Fruit fly (Drosophila melanogaster) whole organism, embryonic: Measurements from ENCODE around the gene CG6959.

Source experiments
- Bdp1 ChIP-seq: fragments of 200-800 bp; sonication (Bioruptor generic); optimal IDR thresholded peaks from 3 replicates; lab custom pipeline; 2016; ENCODE audit warnings: missing biosample characterization, missing genetic modification characterization
- Blimp-1 ChIP-seq: fragments of 200-800 bp; sonication (Bioruptor generic); optimal IDR thresholded peaks from 3 replicates; lab custom pipeline; 2018; ENCODE audit warnings: missing biosample characterization, missing genetic modification characterization, mild to moderate bottlenecking, moderate library complexity, missing genetic modification reagents
- CG10147 ChIP-seq: fragments of 200-800 bp; sonication (Bioruptor generic); optimal IDR thresholded peaks from 2 replicates; lab custom pipeline; 2019; ENCODE audit warnings: missing biosample characterization, mild to moderate bottlenecking, missing genetic modification characterization, moderate library complexity
- CG10209 ChIP-seq: fragments of 200-800 bp; sonication (Bioruptor generic); optimal IDR thresholded peaks from 3 replicates; lab custom pipeline; 2017; ENCODE audit warnings: missing biosample characterization, mild to moderate bottlenecking, missing genetic modification characterization, missing genetic modification reagents
- CG11504 ChIP-seq: fragments of 200-800 bp; sonication (Bioruptor generic); optimal IDR thresholded peaks from 3 replicates; lab custom pipeline; 2019; ENCODE audit warnings: missing biosample characterization, mild to moderate bottlenecking, missing genetic modification characterization, moderate library complexity
- CG12219 ChIP-seq: fragments of 200-800 bp; sonication (Bioruptor generic); optimal IDR thresholded peaks from 3 replicates; lab custom pipeline; 2018; ENCODE audit warnings: missing biosample characterization, mild to moderate bottlenecking, missing genetic modification characterization
- CG12942 ChIP-seq: fragments of 200-800 bp; sonication (Bioruptor generic); optimal IDR thresholded peaks from 3 replicates; lab custom pipeline; 2016; ENCODE audit warnings: missing biosample characterization, missing genetic modification characterization
- CG14860 ChIP-seq: fragments of 200-800 bp; sonication (Bioruptor generic); IDR thresholded peaks from 3 replicates; pipeline ENCODE4 v1.3.6; 2022; ENCODE audit warnings: missing biosample characterization, missing genetic modification characterization; ENCODE audit not compliant: partially characterized antibody
- CG30403 ChIP-seq: fragments of 200-800 bp; sonication (Bioruptor generic); optimal IDR thresholded peaks from 3 replicates; lab custom pipeline; 2016; ENCODE audit warnings: missing biosample characterization, missing genetic modification characterization
- CG3281 ChIP-seq: fragments of 200-800 bp; sonication (Bioruptor generic); optimal IDR thresholded peaks from 3 replicates; lab custom pipeline; 2017; ENCODE audit warnings: missing biosample characterization, mild to moderate bottlenecking, missing genetic modification characterization
- CG33557 ChIP-seq: fragments of 200-800 bp; sonication (Bioruptor generic); optimal IDR thresholded peaks from 2 replicates; lab custom pipeline; 2019; ENCODE audit warnings: missing biosample characterization, mild to moderate bottlenecking, missing genetic modification characterization, moderate library complexity
- CG3847 ChIP-seq: fragments of 200-800 bp; sonication (Bioruptor generic); IDR thresholded peaks from 2 replicates; pipeline ENCODE4 v1.3.6; 2022; ENCODE audit warnings: missing biosample characterization, missing genetic modification characterization
- CG4730 ChIP-seq: fragments of 200-800 bp; sonication (Bioruptor generic); IDR thresholded peaks from 2 replicates; pipeline ENCODE4 v1.3.6; 2022; ENCODE audit warnings: missing biosample characterization, missing genetic modification characterization
- CG6654 ChIP-seq: fragments of 200-800 bp; sonication (Bioruptor generic); optimal IDR thresholded peaks from 2 replicates; lab custom pipeline; 2017; ENCODE audit warnings: missing biosample characterization, mild to moderate bottlenecking, missing genetic modification characterization
- CG9817 ChIP-seq: fragments of 200-800 bp; sonication (Bioruptor generic); optimal IDR thresholded peaks from 2 replicates; lab custom pipeline; 2018; ENCODE audit warnings: missing biosample characterization, mild to moderate bottlenecking, missing genetic modification characterization, moderate library complexity
- CG9932 ChIP-seq: fragments of 200-800 bp; sonication (Bioruptor generic); IDR thresholded peaks from 2 replicates; pipeline ENCODE4 v1.3.6; 2022; ENCODE audit warnings: missing biosample characterization, missing genetic modification characterization
- Camta ChIP-seq: fragments of 200-800 bp; sonication (Bioruptor generic); optimal IDR thresholded peaks from 2 replicates; lab custom pipeline; 2016; ENCODE audit warnings: missing biosample characterization, missing genetic modification characterization
- Dip3 ChIP-seq: fragments of 200-800 bp; sonication (Bioruptor generic); optimal IDR thresholded peaks from 3 replicates; lab custom pipeline; 2016; ENCODE audit warnings: missing biosample characterization, missing genetic modification characterization
- E2f2 ChIP-seq: fragments of 200-800 bp; sonication (Bioruptor generic); IDR thresholded peaks from 2 replicates; pipeline ENCODE4 v1.3.6; 2022; ENCODE audit warnings: missing biosample characterization, missing genetic modification characterization
- Fer3 ChIP-seq: fragments of 200-800 bp; sonication (Bioruptor generic); optimal IDR thresholded peaks from 2 replicates; lab custom pipeline; 2018; ENCODE audit warnings: missing biosample characterization, mild to moderate bottlenecking, missing genetic modification characterization, moderate library complexity
- HLH3B ChIP-seq: fragments of 200-800 bp; sonication (Bioruptor generic); IDR thresholded peaks from 2 replicates; pipeline ENCODE4 v1.3.6; 2022; ENCODE audit warnings: missing biosample characterization, missing genetic modification characterization
- Hr3 ChIP-seq: fragments of 200-800 bp; sonication (Bioruptor generic); optimal IDR thresholded peaks from 3 replicates; lab custom pipeline; 2016; ENCODE audit warnings: missing biosample characterization, missing genetic modification characterization
- MTF-1 ChIP-seq: fragments of 200-800 bp; sonication (Bioruptor generic); optimal IDR thresholded peaks from 2 replicates; lab custom pipeline; 2018; ENCODE audit warnings: missing biosample characterization, mild to moderate bottlenecking, missing genetic modification characterization, borderline replicate concordance
- NfI ChIP-seq: fragments of 200-800 bp; sonication (Bioruptor generic); optimal IDR thresholded peaks from 3 replicates; lab custom pipeline; 2018; ENCODE audit warnings: missing biosample characterization, mild to moderate bottlenecking, missing genetic modification characterization, moderate library complexity
- PHDP ChIP-seq: fragments of 200-800 bp; sonication (Bioruptor generic); optimal IDR thresholded peaks from 3 replicates; lab custom pipeline; 2018; ENCODE audit warnings: missing biosample characterization, mild to moderate bottlenecking, missing genetic modification characterization, moderate library complexity
- Rfx ChIP-seq: fragments of 200-800 bp; sonication (Bioruptor generic); IDR thresholded peaks from 2 replicates; pipeline ENCODE4 v1.3.6; 2022; ENCODE audit warnings: missing biosample characterization, missing genetic modification characterization
- Ssrp ChIP-seq: fragments of 200-800 bp; sonication (Bioruptor generic); optimal IDR thresholded peaks from 2 replicates; lab custom pipeline; 2018; ENCODE audit warnings: missing biosample characterization, mild to moderate bottlenecking, missing genetic modification characterization, moderate library complexity
- Trl ChIP-seq, 3 experiments: fragments of >200 bp in 2 of 3; fragments of 200-800 bp in 1 of 3; sonication (Bioruptor generic) in 1 of 3; optimal IDR thresholded peaks; 2 replicates in 1 of 3; 3 replicates in 2 of 3; lab custom pipeline; 2016 to 2017; ENCODE audit warnings: missing biosample characterization in 1 of 3, missing genetic modification characterization in 1 of 3
- Xrp1 ChIP-seq: fragments of 200-800 bp; sonication (Bioruptor generic); IDR thresholded peaks from 2 replicates; pipeline ENCODE4 v1.3.6; 2022; ENCODE audit warnings: missing biosample characterization, missing genetic modification characterization
- ase ChIP-seq: fragments of 200-800 bp; sonication (Bioruptor generic); IDR thresholded peaks from 3 replicates; pipeline ENCODE4 v1.3.6; 2022; ENCODE audit warnings: missing biosample characterization, missing genetic modification characterization
- corto ChIP-seq: fragments of 200-800 bp; sonication (Bioruptor generic); optimal IDR thresholded peaks from 2 replicates; lab custom pipeline; 2016; ENCODE audit warnings: missing biosample characterization, mild to moderate bottlenecking, missing genetic modification characterization, moderate library complexity
- dmrt11E ChIP-seq: fragments of 200-800 bp; sonication (Bioruptor generic); optimal IDR thresholded peaks from 3 replicates; lab custom pipeline; 2018; ENCODE audit warnings: missing biosample characterization, mild to moderate bottlenecking, missing genetic modification characterization, moderate library complexity
- dpn ChIP-seq, 2 experiments: fragments of 200-800 bp; sonication (Bioruptor generic); optimal IDR thresholded peaks; 3 replicates each; lab custom pipeline; 2016; ENCODE audit warnings: missing biosample characterization in 2 of 2, missing genetic modification characterization in 2 of 2
- esg ChIP-seq: fragments of 200-800 bp; sonication (Bioruptor generic); conservative IDR thresholded peaks from 2 replicates; pipeline ENCODE4 v1.3.6; 2022; ENCODE audit warnings: missing biosample characterization, missing genetic modification characterization
- gem ChIP-seq: fragments of 200-800 bp; sonication (Bioruptor generic); optimal IDR thresholded peaks from 2 replicates; lab custom pipeline; 2019; ENCODE audit warnings: missing biosample characterization, mild to moderate bottlenecking, missing genetic modification characterization, moderate library complexity
- ind ChIP-seq: fragments of 200-800 bp; sonication (Bioruptor generic); optimal IDR thresholded peaks from 3 replicates; lab custom pipeline; 2016; ENCODE audit warnings: missing biosample characterization, missing genetic modification characterization
- jigr1 ChIP-seq: fragments of 200-800 bp; sonication (Bioruptor generic); IDR thresholded peaks from 3 replicates; pipeline ENCODE4 v1.3.6; 2022; ENCODE audit warnings: missing biosample characterization, missing genetic modification characterization
- knrl ChIP-seq: fragments of 200-800 bp; sonication (Bioruptor generic); IDR thresholded peaks from 3 replicates; pipeline ENCODE4 v1.3.6; 2022; ENCODE audit warnings: missing biosample characterization, missing genetic modification characterization; ENCODE audit not compliant: partially characterized antibody
- pum ChIP-seq: fragments of 200-800 bp; sonication (Bioruptor generic); optimal IDR thresholded peaks from 2 replicates; lab custom pipeline; 2016; ENCODE audit warnings: missing biosample characterization, missing genetic modification characterization
- sc ChIP-seq, 3 experiments: fragments of >200 bp in 2 of 3; fragments of 200-800 bp in 1 of 3; sonication (Bioruptor generic) in 1 of 3; optimal IDR thresholded peaks; 2 replicates in 2 of 3; 3 replicates in 1 of 3; lab custom pipeline; 2017; ENCODE audit warnings: mild to moderate bottlenecking in 1 of 3, missing biosample characterization in 1 of 3, missing genetic modification characterization in 1 of 3, missing genetic modification reagents in 1 of 3
- sens ChIP-seq: fragments of 200-800 bp; sonication (Bioruptor generic); peaks from one replicate; lab custom pipeline; 2016; ENCODE audit warnings: missing biosample characterization, missing genetic modification characterization
- so ChIP-seq: fragments of 200-800 bp; sonication (Bioruptor generic); IDR thresholded peaks from 3 replicates; pipeline ENCODE4 v1.3.6; 2022; ENCODE audit warnings: missing biosample characterization, missing genetic modification characterization
- sob ChIP-seq: fragments of 200-800 bp; sonication (Bioruptor generic); IDR thresholded peaks from 2 replicates; pipeline ENCODE4 v1.3.6; 2022; ENCODE audit warnings: missing biosample characterization, missing genetic modification characterization
- tgo ChIP-seq: fragments of 200-800 bp; sonication (Bioruptor generic); IDR thresholded peaks from 3 replicates; pipeline ENCODE4 v1.3.6; 2022; ENCODE audit warnings: missing biosample characterization, missing genetic modification characterization
- tin ChIP-seq: fragments of 200-800 bp; sonication (Bioruptor generic); optimal IDR thresholded peaks from 3 replicates; lab custom pipeline; 2016; ENCODE audit warnings: missing biosample characterization, missing genetic modification characterization
- ttk ChIP-seq: fragments of 200-800 bp; sonication (Bioruptor generic); IDR thresholded peaks from 2 replicates; pipeline ENCODE4 v2.1.2; 2022; ENCODE audit warnings: missing biosample characterization, missing genetic modification characterization
- unpg ChIP-seq: fragments of 200-800 bp; sonication (Bioruptor generic); optimal IDR thresholded peaks from 3 replicates; lab custom pipeline; 2018; ENCODE audit warnings: missing biosample characterization, mild to moderate bottlenecking, missing genetic modification characterization, moderate library complexity
- vnd ChIP-seq: fragments of 200-800 bp; sonication (Bioruptor generic); IDR thresholded peaks from 3 replicates; pipeline ENCODE4 v1.3.6; 2022; ENCODE audit warnings: missing biosample characterization, missing genetic modification characterization; ENCODE audit not compliant: partially characterized antibody

CG6959 gene

dm6 chr3R:11806753-11807152 lies 62.5 kb downstream of the CG6959 start (continued):
- TF ChIP-seq dpn (GFP tag; optimal IDR thresholded peaks at IDR 0.05; lab: Kevin White, UChicago) (peak; percentile 20 to 28), Dip3 (GFP tag; lab: Kevin White, UChicago) (peak; percentile 6), ase (GFP tag; lab: Robert Waterston, UW) (peak; percentile 54; the same call in 1 of the 3 replicates), CG9932 (GFP tag; lab: Robert Waterston, UW) (0 out of 2 replicates have a peak, but pooled peaks have one; percentile 7), CG10209 (GFP tag; lab: Kevin White, UChicago) (peak; percentile 1), CG9817 (tag; lab: Kevin White, UChicago) (peak; percentile 18), Rfx (GFP tag; lab: Robert Waterston, UW) (0 out of 2 replicates have a peak, but pooled peaks have one; percentile 26), ind (peak; percentile 42), Fer3 (tag; lab: Kevin White, UChicago) (peak; percentile 28), CG12942 (GFP tag; lab: Kevin White, UChicago) (no peak), vnd (GFP tag; lab: Robert Waterston, UW) (0 out of 3 replicates have a peak, but pooled peaks have one; percentile 37), Xrp1 (GFP tag; lab: Robert Waterston, UW) (peak; percentile 63; the same call in 1 of the 2 replicates), Bdp1 (GFP tag; lab: Kevin White, UChicago) (peak; percentile 15), pum (GFP tag; lab: Kevin White, UChicago) (peak; percentile 2), Camta (GFP tag; lab: Kevin White, UChicago) (peak; percentile 7), Trl (optimal IDR thresholded peaks at IDR 0.05; lab: Kevin White, UChicago) (no peak), Trl (GFP tag; optimal IDR thresholded peaks at IDR 0.05; lab: Kevin White, UChicago) (peak; percentile 35), knrl (GFP tag; lab: Robert Waterston, UW) (0 out of 3 replicates have a peak, but pooled peaks have one; percentile 30), CG12219 (GFP tag; lab: Kevin White, UChicago) (peak; percentile 1), HLH3B (GFP tag; lab: Robert Waterston, UW) (0 out of 2 replicates have a peak, but pooled peaks have one; percentile 16), unpg (peak; percentile 51), CG3847 (GFP tag; lab: Robert Waterston, UW) (no peak), MTF-1 (GFP tag; lab: Kevin White, UChicago) (no peak), CG30403 (peak; percentile 37), sens (peak; percentile 91), PHDP (tag; lab: Kevin White, UChicago) (peak; percentile 37), corto (GFP tag; lab: Kevin White, UChicago) (no peak), NfI (peak; percentile 1), sob (GFP tag; lab: Robert Waterston, UW) (0 out of 2 replicates have a peak, but pooled peaks have one; percentile 41), CG10147 (no peak), CG6654 (GFP tag; lab: Kevin White, UChicago) (no peak), CG3281 (GFP tag; lab: Kevin White, UChicago) (peak; percentile 8), so (GFP tag; lab: Robert Waterston, UW) (0 out of 3 replicates have a peak, but pooled peaks have one; percentile 10), CG14860 (GFP tag; lab: Robert Waterston, UW) (0 out of 3 replicates have a peak, but pooled peaks have one; percentile 26), sc (optimal IDR thresholded peaks at IDR 0.05; lab: Kevin White, UChicago) (no peak), sc (GFP tag; optimal IDR thresholded peaks at IDR 0.05; lab: Kevin White, UChicago) (no peak), Hr3 (peak; percentile 6), dmrt11E (peak; percentile 14), CG4730 (GFP tag; lab: Robert Waterston, UW) (peak; percentile 24; the same call in 1 of the 2 replicates), Blimp-1 (GFP tag; lab: Kevin White, UChicago) (peak; percentile 36), E2f2 (0 out of 2 replicates have a peak, but pooled peaks have one; percentile 9), esg (GFP tag; lab: Robert Waterston, UW) (0 out of 2 replicates have a peak, but pooled peaks have one; percentile 16), ttk (GFP tag; lab: Robert Waterston, UW) (peak; percentile 35; the same call in 1 of the 2 replicates), jigr1 (GFP tag; lab: Robert Waterston, UW) (peak; percentile 11; the same call in 1 of the 3 replicates), gem (tag; lab: Kevin White, UChicago) (peak; percentile 55), CG33557 (GFP tag; lab: Kevin White, UChicago) (no peak), Ssrp (tag; lab: Kevin White, UChicago) (peak; percentile 7), CG11504 (tag; lab: Kevin White, UChicago) (peak; percentile 53), tin (GFP tag; lab: Kevin White, UChicago) (peak; percentile 15), tgo (GFP tag; lab: Robert Waterston, UW) (peak; percentile 39; the same call in 1 of the 3 replicates)
